Worm (Caenorhabditis elegans) whole organism, mixed stage, embryonic: ENCODE data around the gene mel-28.

Source experiments
- M03D4.4 ChIP-seq: sonication (generic microtip); optimal IDR thresholded peaks from 2 replicates; lab custom pipeline; 2017; ENCODE audit warnings: mild to moderate bottlenecking, missing genetic modification characterization, missing compliant biosample characterization
- bed-3 ChIP-seq: fragments of 200-800 bp; sonication (Bioruptor generic); optimal IDR thresholded peaks from 3 replicates; lab custom pipeline; 2018; ENCODE audit warnings: mild to moderate bottlenecking, missing genetic modification characterization, moderate library complexity, missing compliant biosample characterization
- ceh-43 ChIP-seq: fragments of 200-800 bp; sonication (Bioruptor generic); optimal IDR thresholded peaks from 2 replicates; lab custom pipeline; 2018; ENCODE audit warnings: mild to moderate bottlenecking, missing genetic modification characterization, moderate library complexity, missing compliant biosample characterization
- ceh-83 ChIP-seq: fragments of 200-800 bp; sonication (Bioruptor generic); optimal IDR thresholded peaks from 2 replicates; lab custom pipeline; 2018; ENCODE audit warnings: mild to moderate bottlenecking, missing genetic modification characterization, missing compliant biosample characterization
- cnd-1 ChIP-seq: fragments of 200-800 bp; sonication (Bioruptor generic); optimal IDR thresholded peaks from 2 replicates; lab custom pipeline; 2018; ENCODE audit warnings: mild to moderate bottlenecking, missing genetic modification characterization, missing compliant biosample characterization
- drap-1 ChIP-seq: fragments of 200-800 bp; sonication (Bioruptor generic); optimal IDR thresholded peaks from 3 replicates; lab custom pipeline; 2018; ENCODE audit warnings: mild to moderate bottlenecking, missing genetic modification characterization, missing compliant biosample characterization
- elt-1 ChIP-seq: sonication (generic microtip); optimal IDR thresholded peaks from 2 replicates; lab custom pipeline; 2017; ENCODE audit warnings: missing genetic modification characterization, mild to moderate bottlenecking, missing compliant biosample characterization, antibody characterized with exemption, moderate library complexity, borderline replicate concordance; ENCODE audit not compliant: insufficient read depth
- elt-3 ChIP-seq: fragments of 150-350 bp; optimal IDR thresholded peaks from 2 replicates; lab custom pipeline; 2014; ENCODE audit warnings: missing biosample characterization, missing genetic modification characterization
- flh-1 ChIP-seq: fragments of 200-800 bp; sonication (Bioruptor generic); optimal IDR thresholded peaks from 2 replicates; lab custom pipeline; 2018; ENCODE audit warnings: mild to moderate bottlenecking, missing genetic modification characterization, moderate library complexity, missing compliant biosample characterization
- ham-2 ChIP-seq: fragments of 200-800 bp; sonication (Bioruptor generic); optimal IDR thresholded peaks from 2 replicates; lab custom pipeline; 2018; ENCODE audit warnings: mild to moderate bottlenecking, missing genetic modification characterization, missing compliant biosample characterization
- hlh-1 ChIP-seq: fragments of 150-350 bp; optimal IDR thresholded peaks from 2 replicates; lab custom pipeline; 2014; ENCODE audit warnings: missing biosample characterization, missing genetic modification reagents, missing genetic modification characterization
- lin-32 ChIP-seq: fragments of 200-800 bp; sonication (Bioruptor generic); optimal IDR thresholded peaks from 2 replicates; lab custom pipeline; 2018; ENCODE audit warnings: mild to moderate bottlenecking, missing genetic modification characterization, missing compliant biosample characterization
- lsy-2 ChIP-seq: fragments of 150-350 bp; optimal IDR thresholded peaks from 2 replicates; lab custom pipeline; 2014; ENCODE audit warnings: missing biosample characterization, missing genetic modification characterization
- mab-5 ChIP-seq: fragments of 150-350 bp; optimal IDR thresholded peaks from 2 replicates; lab custom pipeline; 2014; ENCODE audit warnings: missing biosample characterization, missing genetic modification characterization
- mep-1 ChIP-seq: fragments of 150-350 bp; optimal IDR thresholded peaks from 2 replicates; lab custom pipeline; 2017; ENCODE audit warnings: missing biosample characterization, missing genetic modification reagents, missing genetic modification characterization, inconsistent platforms
- mls-2 ChIP-seq: sonication (generic microtip); optimal IDR thresholded peaks from 2 replicates; lab custom pipeline; 2016; ENCODE audit warnings: mild to moderate bottlenecking, missing genetic modification characterization, moderate library complexity, missing compliant biosample characterization
- nhr-12 ChIP-seq: fragments of 150-350 bp; optimal IDR thresholded peaks from 2 replicates; lab custom pipeline; 2014; ENCODE audit warnings: missing biosample characterization, missing genetic modification characterization
- nhr-2 ChIP-seq: fragments of 150-350 bp; optimal IDR thresholded peaks from 2 replicates; lab custom pipeline; 2014; ENCODE audit warnings: missing biosample characterization, missing genetic modification characterization
- nhr-237 ChIP-seq: fragments of 150-350 bp; optimal IDR thresholded peaks from 2 replicates; lab custom pipeline; 2014; ENCODE audit warnings: missing biosample characterization, missing genetic modification characterization
- nhr-76 ChIP-seq: sonication (generic microtip); optimal IDR thresholded peaks from 2 replicates; lab custom pipeline; 2017; ENCODE audit warnings: missing biosample characterization, missing genetic modification characterization
- sem-2 ChIP-seq: fragments of 200-800 bp; sonication (Bioruptor generic); optimal IDR thresholded peaks from 2 replicates; lab custom pipeline; 2018; ENCODE audit warnings: mild to moderate bottlenecking, missing genetic modification characterization, missing compliant biosample characterization
- tbx-8 ChIP-seq: fragments of 200-800 bp; sonication (Bioruptor generic); optimal IDR thresholded peaks from 2 replicates; lab custom pipeline; 2018; ENCODE audit warnings: mild to moderate bottlenecking, missing genetic modification characterization, moderate library complexity, missing compliant biosample characterization
- unc-120 ChIP-seq: sonication (generic microtip); optimal IDR thresholded peaks from 2 replicates; lab custom pipeline; 2017; ENCODE audit warnings: missing genetic modification characterization, missing compliant biosample characterization; ENCODE audit not compliant: poor library complexity, severe bottlenecking
- unc-62 ChIP-seq: fragments of 150-350 bp; optimal IDR thresholded peaks from 2 replicates; lab custom pipeline; 2014; ENCODE audit warnings: missing biosample characterization, missing genetic modification reagents, missing genetic modification characterization
- zip-8 ChIP-seq: fragments of 150-350 bp; optimal IDR thresholded peaks from 2 replicates; lab custom pipeline; 2014; ENCODE audit warnings: missing biosample characterization, missing genetic modification characterization
- ztf-11 ChIP-seq: fragments of 150-350 bp; optimal IDR thresholded peaks from 2 replicates; lab custom pipeline; 2014; ENCODE audit warnings: missing biosample characterization, missing genetic modification characterization

Gene mel-28

DNA sequence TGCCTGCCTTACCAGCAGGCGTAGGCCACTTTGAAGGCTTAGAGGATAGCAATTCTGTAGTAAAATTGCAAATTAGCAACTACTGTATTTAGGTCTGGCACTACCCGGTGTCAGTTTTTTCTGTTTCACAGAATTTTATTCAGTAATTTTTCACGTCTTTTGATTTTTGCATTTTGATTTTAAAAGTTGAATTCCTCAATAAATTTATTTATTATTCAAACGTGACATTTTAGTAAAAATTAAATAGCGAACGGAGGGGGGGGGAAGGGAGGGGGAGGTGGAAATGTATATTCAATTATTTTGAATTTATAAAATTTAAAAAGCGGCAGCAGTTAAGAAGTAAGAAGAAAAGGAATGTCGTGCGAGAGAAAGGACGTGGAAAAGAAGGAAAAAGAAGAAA, 31.4 kb downstream of the mel-28 start, which contains the start of gene F26A1.4:
Gene F26A1.4 (plus strand): TSS at position 301 of the 400 bp plus-strand sequence.
- TF ChIP-seq nhr-76: no peak
- TF ChIP-seq mab-5 (tag; lab: Kevin White, UChicago): no peak
- no peak for TF ChIP-seq nhr-237
- TF ChIP-seq mep-1 (tag; lab: Kevin White, UChicago): no peak
- no peak for TF ChIP-seq unc-120 (tag; lab: Kevin White, UChicago)
- no peak for TF ChIP-seq lin-32 (GFP tag; lab: Kevin White, UChicago)
- TF ChIP-seq bed-3 (GFP tag; lab: Kevin White, UChicago): no peak

ce11 chrIII:4819843-4820242, 34.0 kb downstream of the mel-28 start, which contains the start of gene F26A1.7:
Gene F26A1.7 (minus strand): TSS chrIII:4819943.
- TF ChIP-seq unc-120 (tag; lab: Kevin White, UChicago) (no peak), hlh-1 (tag; lab: Kevin White, UChicago) (no peak), mep-1 (tag; lab: Kevin White, UChicago) (no peak)

- TF ChIP-seq ceh-83 (GFP tag; lab: Kevin White, UChicago) (no peak), unc-120 (tag; lab: Kevin White, UChicago) (no peak), M03D4.4 (tag; lab: Kevin White, UChicago) (no peak), cnd-1 (tag; lab: Kevin White, UChicago) (no peak), lsy-2 (tag; lab: Kevin White, UChicago) (no peak), nhr-2 (no peak), ztf-11 (tag; lab: Kevin White, UChicago) (no peak), tbx-8 (no peak), elt-3 (tag; lab: Kevin White, UChicago) (no peak), nhr-237 (no peak), ham-2 (GFP tag; lab: Kevin White, UChicago) (no peak), flh-1 (GFP tag; lab: Kevin White, UChicago) (no peak), lin-32 (GFP tag; lab: Kevin White, UChicago) (no peak), ceh-43 (GFP tag; lab: Kevin White, UChicago) (no peak), nhr-12 (tag; lab: Kevin White, UChicago) (no peak), unc-62 (no peak), hlh-1 (tag; lab: Kevin White, UChicago) (no peak), sem-2 (GFP tag; lab: Kevin White, UChicago) (no peak), zip-8 (tag; lab: Kevin White, UChicago) (no peak)
- TF ChIP-seq, all 35 proteins: peak for 0
Observed at ce11 chrIII:4822140-4822539, 36.3 kb downstream of the mel-28 start, which contains the start of gene F26A1.8. Gene F26A1.8 (minus strand): TSS chrIII:4822240.

DNA sequence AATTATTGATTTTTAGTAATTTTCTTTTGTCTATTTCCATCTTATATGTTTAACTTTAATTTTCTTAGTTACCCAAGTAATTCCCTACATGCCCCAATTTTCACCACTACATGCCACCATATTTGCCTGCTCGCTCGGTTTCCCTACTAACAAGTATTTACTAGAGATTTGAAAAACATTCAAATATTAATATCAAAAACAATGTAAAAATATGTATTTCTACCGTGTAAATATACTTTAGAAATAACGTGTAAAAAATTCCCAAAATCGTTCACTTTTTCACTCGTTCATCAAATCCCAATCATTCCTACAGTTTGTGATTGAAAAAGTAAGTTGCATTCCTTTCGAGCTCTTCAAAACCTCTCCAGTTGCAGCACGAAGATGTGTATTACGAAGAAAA, 40.7 kb downstream of the mel-28 start, which contains the start of gene F26A1.3:
Gene F26A1.3 (plus strand): TSS at position 301 of the 400 bp plus-strand sequence.
- no peak for TF ChIP-seq mls-2 (tag; lab: Kevin White, UChicago)
- TF ChIP-seq ceh-83 (GFP tag; lab: Kevin White, UChicago): no peak

DNA sequence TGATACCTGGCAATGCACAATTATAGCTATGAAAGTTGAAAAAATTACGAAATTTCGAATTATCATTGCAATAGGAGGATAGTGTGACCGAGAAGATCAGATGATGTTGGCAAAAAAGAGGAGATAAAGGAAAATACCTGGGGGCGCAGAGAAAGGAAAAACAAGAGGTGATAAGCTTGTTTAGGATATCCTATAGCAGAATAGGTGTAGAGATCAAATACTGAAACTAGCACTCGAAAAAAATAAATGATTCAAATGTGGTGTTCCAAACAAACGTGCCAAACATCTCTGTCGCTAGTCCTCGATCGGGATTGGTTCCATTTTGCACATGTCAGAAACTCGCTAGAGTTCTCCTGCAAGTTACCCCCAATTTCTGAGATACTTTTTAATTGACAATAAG, 43.6 kb downstream of the mel-28 start, which contains the start of gene F26A1.9:
Gene F26A1.9 (minus strand): TSS at position 101 of the 400 bp plus-strand sequence.
- TF ChIP-seq nhr-76 (no peak), elt-1 (tag; lab: Kevin White, UChicago) (no peak), lin-32 (GFP tag; lab: Kevin White, UChicago) (no peak), mep-1 (tag; lab: Kevin White, UChicago) (no peak), mab-5 (tag; lab: Kevin White, UChicago) (no peak), hlh-1 (tag; lab: Kevin White, UChicago) (no peak), drap-1 (no peak), tbx-8 (no peak), unc-62 (no peak), unc-120 (tag; lab: Kevin White, UChicago) (no peak), ceh-43 (GFP tag; lab: Kevin White, UChicago) (no peak)

ce11 chrIII:4830207-4830606, 44.3 kb downstream of the mel-28 start, which contains the start of gene nspd-9:
Gene nspd-9 (minus strand): TSS chrIII:4830307.
- no peak for TF ChIP-seq nhr-12 (tag; lab: Kevin White, UChicago)
